Worm (Caenorhabditis elegans) whole organism, L1 larva: ENCODE data around the gene C18B2.2.

ENCODE experiments used
- C16A3.4 ChIP-seq: fragments of 150-350 bp; optimal IDR thresholded peaks from 2 replicates; lab custom pipeline; 2014; ENCODE audit warnings: missing biosample characterization, missing genetic modification characterization
- C34B4.2 ChIP-seq: sonication (generic microtip); optimal IDR thresholded peaks from 2 replicates; lab custom pipeline; 2017; ENCODE audit warnings: mild to moderate bottlenecking, missing genetic modification characterization, missing compliant biosample characterization
- F16B12.6 ChIP-seq: fragments of 150-350 bp; optimal IDR thresholded peaks from 2 replicates; lab custom pipeline; 2014; ENCODE audit warnings: missing biosample characterization, missing genetic modification characterization
- alr-1 ChIP-seq: fragments of 200-800 bp; sonication (Bioruptor generic); optimal IDR thresholded peaks from 2 replicates; lab custom pipeline; 2018; ENCODE audit warnings: borderline replicate concordance, mild to moderate bottlenecking, missing genetic modification characterization, missing compliant biosample characterization
- ceh-63 ChIP-seq: fragments of 200-800 bp; sonication (Bioruptor generic); optimal IDR thresholded peaks from 2 replicates; lab custom pipeline; 2018; ENCODE audit warnings: mild to moderate bottlenecking, missing genetic modification characterization, missing compliant biosample characterization
- ceh-8 ChIP-seq: fragments of 200-800 bp; sonication (Bioruptor generic); optimal IDR thresholded peaks from 2 replicates; lab custom pipeline; 2018; ENCODE audit warnings: mild to moderate bottlenecking, missing genetic modification characterization, moderate library complexity, missing compliant biosample characterization
- dsc-1 ChIP-seq: sonication (generic microtip); optimal IDR thresholded peaks from 2 replicates; lab custom pipeline; 2016; ENCODE audit warnings: mild to moderate bottlenecking, missing genetic modification characterization, missing compliant biosample characterization
- efl-1 ChIP-seq, 4 experiments: fragments of 150-350 bp; optimal IDR thresholded peaks in 3 of 4; peaks in 1 of 4; 1 replicate in 1 of 4; 2 replicates in 3 of 4; lab custom pipeline; 2014; ENCODE audit warnings: missing biosample characterization in 2 of 4, missing genetic modification characterization in 2 of 4, missing genetic modification reagents in 2 of 4
- elt-2 ChIP-seq: sonication (generic microtip); optimal IDR thresholded peaks from 2 replicates; lab custom pipeline; 2016; ENCODE audit warnings: missing genetic modification characterization, mild to moderate bottlenecking, inconsistent platforms, missing compliant biosample characterization, missing genetic modification reagents
- elt-3 ChIP-seq, 6 experiments: fragments of 150-350 bp in 1 of 6; sonication (generic microtip); optimal IDR thresholded peaks; 2 replicates each; lab custom pipeline; 2017 to 2018; ENCODE audit warnings: missing biosample characterization in 6 of 6, missing genetic modification characterization in 6 of 6, inconsistent platforms in 1 of 6
- ets-5 ChIP-seq: fragments of 200-800 bp; sonication (Bioruptor generic); IDR thresholded peaks from 2 replicates; pipeline ENCODE4 v1.3.6; 2022; ENCODE audit warnings: missing genetic modification characterization, missing compliant biosample characterization
- fkh-10 ChIP-seq: sonication (generic microtip); optimal IDR thresholded peaks from 2 replicates; lab custom pipeline; 2017; ENCODE audit warnings: missing biosample characterization, missing genetic modification reagents, missing genetic modification characterization
- fkh-8 ChIP-seq: sonication (generic microtip); optimal IDR thresholded peaks from 2 replicates; lab custom pipeline; 2016; ENCODE audit warnings: mild to moderate bottlenecking, missing genetic modification characterization, missing compliant biosample characterization
- fos-1 ChIP-seq: fragments of 150-350 bp; optimal IDR thresholded peaks from 2 replicates; lab custom pipeline; 2014; ENCODE audit warnings: missing biosample characterization, missing genetic modification characterization
- grh-1 ChIP-seq: fragments of 200-800 bp; sonication (Bioruptor generic); IDR thresholded peaks from 2 replicates; pipeline ENCODE4 v1.3.6; 2022; ENCODE audit warnings: missing genetic modification reagents, missing genetic modification characterization, missing compliant biosample characterization
- hlh-17 ChIP-seq: fragments of 200-800 bp; sonication (Bioruptor generic); optimal IDR thresholded peaks from 2 replicates; lab custom pipeline; 2018; ENCODE audit warnings: missing genetic modification characterization, mild to moderate bottlenecking, missing compliant biosample characterization, moderate library complexity, borderline replicate concordance
- lin-13 ChIP-seq: fragments of 150-350 bp; optimal IDR thresholded peaks from 2 replicates; lab custom pipeline; 2014; ENCODE audit warnings: missing biosample characterization, missing genetic modification reagents, missing genetic modification characterization
- lin-39 ChIP-seq: fragments of 150-350 bp; optimal IDR thresholded peaks from 2 replicates; lab custom pipeline; 2014; ENCODE audit warnings: missing biosample characterization, missing genetic modification reagents, missing genetic modification characterization
- lir-3 ChIP-seq: sonication (generic microtip); optimal IDR thresholded peaks from 2 replicates; lab custom pipeline; 2016; ENCODE audit warnings: mild to moderate bottlenecking, missing genetic modification characterization, moderate library complexity, missing compliant biosample characterization; ENCODE audit not compliant: poor library complexity
- mdl-1 ChIP-seq, 2 experiments: fragments of 150-350 bp; optimal IDR thresholded peaks; 2 replicates each; lab custom pipeline; 2014 to 2017; ENCODE audit warnings: missing biosample characterization in 2 of 2, missing genetic modification characterization in 2 of 2, inconsistent platforms in 1 of 2
- mef-2 ChIP-seq: fragments of 150-350 bp; optimal IDR thresholded peaks from 2 replicates; lab custom pipeline; 2014; ENCODE audit warnings: missing biosample characterization, missing genetic modification characterization
- nhr-20 ChIP-seq: sonication (generic microtip); optimal IDR thresholded peaks from 2 replicates; lab custom pipeline; 2016; ENCODE audit warnings: mild to moderate bottlenecking, missing genetic modification characterization, missing compliant biosample characterization
- nhr-47 ChIP-seq: sonication (generic microtip); optimal IDR thresholded peaks from 2 replicates; lab custom pipeline; 2016; ENCODE audit warnings: mild to moderate bottlenecking, missing genetic modification characterization, moderate library complexity, missing compliant biosample characterization
- nhr-71 ChIP-seq: sonication (generic microtip); optimal IDR thresholded peaks from 2 replicates; lab custom pipeline; 2016; ENCODE audit warnings: mild to moderate bottlenecking, missing genetic modification characterization, moderate library complexity, missing compliant biosample characterization
- nhr-85 ChIP-seq: sonication (generic microtip); peaks from one replicate; lab custom pipeline; 2016; ENCODE audit warnings: missing genetic modification characterization, inconsistent platforms, missing compliant biosample characterization
- nhr-90 ChIP-seq: sonication (generic microtip); optimal IDR thresholded peaks from 2 replicates; lab custom pipeline; 2016; ENCODE audit warnings: mild to moderate bottlenecking, missing genetic modification characterization, missing compliant biosample characterization; ENCODE audit not compliant: poor library complexity
- pax-3 ChIP-seq: fragments of 200-800 bp; sonication (Bioruptor generic); optimal IDR thresholded peaks from 2 replicates; lab custom pipeline; 2018; ENCODE audit warnings: mild to moderate bottlenecking, missing genetic modification characterization, moderate library complexity, missing compliant biosample characterization
- rnt-1 ChIP-seq: sonication (generic microtip); optimal IDR thresholded peaks from 2 replicates; lab custom pipeline; 2016; ENCODE audit warnings: mild to moderate bottlenecking, missing genetic modification characterization, moderate library complexity, missing compliant biosample characterization
- skn-1 ChIP-seq: fragments of 150-350 bp; optimal IDR thresholded peaks from 2 replicates; lab custom pipeline; 2014; ENCODE audit warnings: missing biosample characterization, missing genetic modification characterization
- snpc-4 ChIP-seq: fragments of 150-350 bp; optimal IDR thresholded peaks from 2 replicates; lab custom pipeline; 2014; ENCODE audit warnings: missing biosample characterization, missing genetic modification characterization
- sox-4 ChIP-seq: sonication (generic microtip); optimal IDR thresholded peaks from 2 replicates; lab custom pipeline; 2016; ENCODE audit warnings: missing genetic modification characterization, missing compliant biosample characterization
- swsn-7 ChIP-seq: sonication (generic microtip); optimal IDR thresholded peaks from 2 replicates; lab custom pipeline; 2016; ENCODE audit warnings: missing genetic modification characterization, missing compliant biosample characterization
- unc-130 ChIP-seq: fragments of 150-350 bp; optimal IDR thresholded peaks from 2 replicates; lab custom pipeline; 2017; ENCODE audit warnings: missing biosample characterization, missing genetic modification characterization, inconsistent platforms
- unc-30 ChIP-seq: sonication (generic microtip); optimal IDR thresholded peaks from 2 replicates; lab custom pipeline; 2017; ENCODE audit warnings: missing biosample characterization, missing genetic modification characterization
- zag-1 ChIP-seq: fragments of 150-350 bp; optimal IDR thresholded peaks from 2 replicates; lab custom pipeline; 2014; ENCODE audit warnings: missing biosample characterization, missing genetic modification characterization
- ztf-11 ChIP-seq, 2 experiments: sonication (generic microtip); optimal IDR thresholded peaks; 2 replicates each; lab custom pipeline; 2016 to 2017; ENCODE audit warnings: missing genetic modification characterization in 2 of 2, missing biosample characterization in 1 of 2, missing compliant biosample characterization in 1 of 2
- ztf-4 ChIP-seq: fragments of 150-350 bp; optimal IDR thresholded peaks from 2 replicates; lab custom pipeline; 2014; ENCODE audit warnings: missing biosample characterization, missing genetic modification characterization

Gene C18B2.2

ce11 chrX:3659192-3659591, 35.9 kb downstream of the C18B2.2 start, which contains the start of gene R11G1.1:
R11G1.1 (plus strand) TSS chrX:3659492.
- TF ChIP-seq zag-1 (no peak), rnt-1 (tag; lab: Kevin White, UChicago) (no peak), mef-2 (no peak), swsn-7 (no peak), ztf-11 (tag; optimal IDR thresholded peaks at IDR 0.05; lab: Kevin White, UChicago) (no peak), skn-1 (tag; lab: Kevin White, UChicago) (no peak), hlh-17 (no peak), unc-130 (tag; lab: Kevin White, UChicago) (no peak), fos-1 (tag; lab: Kevin White, UChicago) (no peak), fkh-10 (no peak), lin-39 (tag; lab: Kevin White, UChicago) (no peak), lin-13 (no peak), nhr-47 (tag; lab: Kevin White, UChicago) (no peak), mdl-1 (tag; optimal IDR thresholded peaks at IDR 0.05; lab: Kevin White, UChicago) (no peak), snpc-4 (tag; lab: Kevin White, UChicago) (no peak), alr-1 (no peak)

- TF ChIP-seq nhr-85 (tag; lab: Kevin White, UChicago): no peak
- no peak for TF ChIP-seq lin-39 (tag; lab: Kevin White, UChicago)
- TF ChIP-seq C16A3.4 (tag; lab: Kevin White, UChicago): no peak
- TF ChIP-seq unc-130 (tag; lab: Kevin White, UChicago): no peak
- TF ChIP-seq elt-3 (tag; optimal IDR thresholded peaks at IDR 0.05; lab: Kevin White, UChicago): no peak
- TF ChIP-seq F16B12.6: no peak
- peak; percentile 34 for TF ChIP-seq fkh-8 (tag; lab: Kevin White, UChicago)
- no peak for TF ChIP-seq nhr-90
- TF ChIP-seq sox-4 (tag; lab: Kevin White, UChicago): peak; percentile 35
- no peak for TF ChIP-seq efl-1 (optimal IDR thresholded peaks at IDR 0.05; lab: Kevin White, UChicago)
- TF ChIP-seq efl-1 (GFP tag; optimal IDR thresholded peaks at IDR 0.05 in 1 of 2; lab: Kevin White, UChicago): no peak
- TF ChIP-seq dsc-1 (tag; lab: Kevin White, UChicago): no peak
- no peak for TF ChIP-seq mdl-1 (tag; optimal IDR thresholded peaks at IDR 0.05; lab: Kevin White, UChicago)
- no peak for TF ChIP-seq nhr-20 (tag; lab: Kevin White, UChicago)
- TF ChIP-seq ceh-8 (GFP tag; lab: Kevin White, UChicago): no peak
- no peak for TF ChIP-seq swsn-7
- TF ChIP-seq grh-1 (GFP tag; lab: Robert Waterston, UW): no peak
- peak; percentile 17 for TF ChIP-seq nhr-71 (tag; lab: Kevin White, UChicago)
- no peak for TF ChIP-seq elt-2 (tag; lab: Kevin White, UChicago)
Observed at ce11 chrX:3668842-3669241, 45.6 kb downstream of the C18B2.2 start, which contains the start of gene snet-1. snet-1 (minus strand) TSS chrX:3668942.

- TF ChIP-seq pax-3 (tag; lab: Kevin White, UChicago) (no peak), ets-5 (GFP tag; lab: Robert Waterston, UW) (no peak), lir-3 (tag; lab: Kevin White, UChicago) (no peak), nhr-85 (tag; lab: Kevin White, UChicago) (peak; percentile 35)
Observed at ce11 chrX:3671998-3672397, 48.7 kb downstream of the C18B2.2 start, which contains the start of gene C02F12.5. C02F12.5 (minus strand) TSS chrX:3672098.

- TF ChIP-seq nhr-90: no peak
- peak; percentile 100 for TF ChIP-seq ceh-63
- TF ChIP-seq C34B4.2: no peak
- no peak for TF ChIP-seq lin-13
- TF ChIP-seq zag-1: no peak
- no peak for TF ChIP-seq ztf-4 (tag; lab: Kevin White, UChicago)
- TF ChIP-seq unc-30 (tag; lab: Kevin White, UChicago): no peak
- TF ChIP-seq, all 84 proteins: peak for 1
Observed at ce11 chrX:3673584-3674108, 50.4 kb downstream of the C18B2.2 start, which contains the start of gene ceh-63. ceh-63 (minus strand) TSS chrX:3674058.
